Worm (Caenorhabditis elegans) whole organism, L4 larva: ENCODE results near the gene lpr-2.
A peak's percentile ranks its signal among the peaks of the same experiment; 100 is the strongest.

Experiments
- F26F4.8 ChIP-seq: fragments of 200-800 bp; sonication (Bioruptor generic); conservative IDR thresholded peaks from 2 replicates; pipeline ENCODE4 v1.3.6; 2022; ENCODE audit warnings: missing genetic modification characterization, missing compliant biosample characterization
- F49E8.2 ChIP-seq: sonication (generic microtip); optimal IDR thresholded peaks from 2 replicates; lab custom pipeline; 2016; ENCODE audit warnings: missing compliant biosample characterization, mild to moderate bottlenecking, missing genetic modification characterization, borderline replicate concordance
- R02D3.7 ChIP-seq: fragments of 150-350 bp; sonication (generic microtip); optimal IDR thresholded peaks from 3 replicates; lab custom pipeline; 2014; ENCODE audit warnings: missing biosample characterization, missing genetic modification characterization
- Y105C5A.15 ChIP-seq: fragments of 200-800 bp; sonication (Bioruptor generic); IDR thresholded peaks from 2 replicates; pipeline ENCODE4 v1.3.6; 2022; ENCODE audit warnings: missing genetic modification characterization, missing compliant biosample characterization
- Y75B8A.6 ChIP-seq: fragments of 200-800 bp; sonication (Bioruptor generic); IDR thresholded peaks from 2 replicates; pipeline ENCODE4 v1.3.6; 2022; ENCODE audit warnings: missing genetic modification reagents, missing genetic modification characterization, missing compliant biosample characterization
- ZK337.2 ChIP-seq: fragments of 200-800 bp; sonication (Bioruptor generic); IDR thresholded peaks from 2 replicates; pipeline ENCODE4 v1.3.6; 2022; ENCODE audit warnings: missing genetic modification reagents, missing genetic modification characterization, missing compliant biosample characterization
- aha-1 ChIP-seq: fragments of 150-350 bp; peaks from one replicate; lab custom pipeline; 2014; ENCODE audit warnings: missing biosample characterization, missing genetic modification characterization
- ama-1 ChIP-seq: fragments of 150-350 bp; optimal IDR thresholded peaks from 2 replicates; lab custom pipeline; 2014; ENCODE audit warnings: inconsistent platforms, mixed read lengths
- arid-1 ChIP-seq: fragments of 200-800 bp; sonication (Bioruptor generic); conservative IDR thresholded peaks from 2 replicates; pipeline ENCODE4 v1.3.6; 2022; ENCODE audit warnings: missing genetic modification reagents, missing genetic modification characterization, missing compliant biosample characterization
- attf-4 ChIP-seq: sonication (generic microtip); optimal IDR thresholded peaks from 3 replicates; lab custom pipeline; 2017; ENCODE audit warnings: missing biosample characterization, missing genetic modification characterization
- ceh-20 ChIP-seq: fragments of 200-800 bp; sonication (Bioruptor generic); IDR thresholded peaks from 2 replicates; pipeline ENCODE4 v1.3.6; 2022; ENCODE audit warnings: missing genetic modification reagents, missing genetic modification characterization, missing compliant biosample characterization
- ceh-28 ChIP-seq: fragments of 150-350 bp; optimal IDR thresholded peaks from 2 replicates; lab custom pipeline; 2014; ENCODE audit warnings: missing biosample characterization, missing genetic modification reagents, missing genetic modification characterization
- ctbp-1 ChIP-seq: fragments of 200-800 bp; sonication (Bioruptor generic); IDR thresholded peaks from 2 replicates; pipeline ENCODE4 v1.3.6; 2022; ENCODE audit warnings: missing genetic modification reagents, missing genetic modification characterization, missing compliant biosample characterization
- daf-12 ChIP-seq: fragments of 150-350 bp; optimal IDR thresholded peaks from 2 replicates; lab custom pipeline; 2014; ENCODE audit warnings: missing biosample characterization, missing genetic modification reagents, missing genetic modification characterization
- dpl-1 ChIP-seq: fragments of 150-350 bp; optimal IDR thresholded peaks from 2 replicates; lab custom pipeline; 2014; ENCODE audit warnings: missing biosample characterization, missing genetic modification reagents, missing genetic modification characterization
- duxl-1 ChIP-seq: sonication (generic microtip); optimal IDR thresholded peaks from 2 replicates; lab custom pipeline; 2016; ENCODE audit warnings: mild to moderate bottlenecking, missing genetic modification characterization, moderate library complexity, missing compliant biosample characterization; ENCODE audit not compliant: poor library complexity
- egl-43 ChIP-seq: fragments of 200-800 bp; sonication (Bioruptor generic); IDR thresholded peaks from 2 replicates; pipeline ENCODE4 v1.3.6; 2022; ENCODE audit warnings: missing genetic modification reagents, missing genetic modification characterization, missing compliant biosample characterization
- fkh-10 ChIP-seq: fragments of 150-350 bp; optimal IDR thresholded peaks from 2 replicates; lab custom pipeline; 2014; ENCODE audit warnings: missing biosample characterization, missing genetic modification reagents, missing genetic modification characterization
- gei-8 ChIP-seq: fragments of 200-800 bp; sonication (Bioruptor generic); optimal IDR thresholded peaks from 2 replicates; lab custom pipeline; 2018; ENCODE audit warnings: mild to moderate bottlenecking, missing genetic modification characterization, missing compliant biosample characterization
- hif-1 ChIP-seq, 2 experiments: sonication (generic microtip); optimal IDR thresholded peaks; 2 replicates each; lab custom pipeline; 2016 to 2017; ENCODE audit warnings: missing compliant biosample characterization in 2 of 2, missing genetic modification characterization in 2 of 2, missing genetic modification reagents in 2 of 2, missing genotype in 2 of 2, mild to moderate bottlenecking in 1 of 2
- hlh-30 ChIP-seq: sonication (generic microtip); optimal IDR thresholded peaks from 2 replicates; lab custom pipeline; 2017; ENCODE audit warnings: antibody characterized with exemption, mild to moderate bottlenecking, missing genetic modification characterization, missing compliant biosample characterization; ENCODE audit not compliant: insufficient read depth
- lin-13 ChIP-seq: fragments of 150-350 bp; optimal IDR thresholded peaks from 2 replicates; lab custom pipeline; 2014; ENCODE audit warnings: missing biosample characterization, missing genetic modification reagents, missing genetic modification characterization
- lin-39 ChIP-seq: fragments of 150-350 bp; optimal IDR thresholded peaks from 2 replicates; lab custom pipeline; 2014; ENCODE audit warnings: missing biosample characterization, missing genetic modification reagents, missing genetic modification characterization
- lir-3 ChIP-seq: sonication (generic microtip); optimal IDR thresholded peaks from 2 replicates; lab custom pipeline; 2016; ENCODE audit warnings: mild to moderate bottlenecking, missing genetic modification characterization, missing compliant biosample characterization
- lsy-2 ChIP-seq, 2 experiments: fragments of 150-350 bp in 1 of 2; sonication (generic microtip) in 1 of 2; optimal IDR thresholded peaks; 2 replicates each; lab custom pipeline; 2014 to 2017; ENCODE audit warnings: missing biosample characterization in 2 of 2, missing genetic modification characterization in 2 of 2
- mdl-1 ChIP-seq, 2 experiments: fragments of 150-350 bp in 1 of 2; sonication (generic microtip) in 1 of 2; optimal IDR thresholded peaks; 2 replicates each; lab custom pipeline; 2014 to 2017; ENCODE audit warnings: missing biosample characterization in 2 of 2, missing genetic modification characterization in 2 of 2
- mdt-29 ChIP-seq: fragments of 200-800 bp; sonication (Bioruptor generic); IDR thresholded peaks from 2 replicates; pipeline ENCODE4 v1.3.6; 2022; ENCODE audit warnings: missing genetic modification reagents, missing genetic modification characterization, missing compliant biosample characterization
- mes-2 ChIP-seq: sonication (generic microtip); optimal IDR thresholded peaks from 2 replicates; lab custom pipeline; 2016; ENCODE audit warnings: missing genotype, mild to moderate bottlenecking, missing genetic modification characterization, missing compliant biosample characterization; ENCODE audit not compliant: poor library complexity, severe bottlenecking
- mxl-2 ChIP-seq: fragments of 200-800 bp; sonication (Bioruptor generic); conservative IDR thresholded peaks from 2 replicates; pipeline ENCODE4 v1.3.6; 2022; ENCODE audit warnings: missing genetic modification reagents, missing genetic modification characterization, missing compliant biosample characterization
- mxl-3 ChIP-seq: fragments of 200-800 bp; sonication (Bioruptor generic); optimal IDR thresholded peaks from 2 replicates; lab custom pipeline; 2018; ENCODE audit warnings: mild to moderate bottlenecking, missing genetic modification characterization, missing compliant biosample characterization
- nhr-102 ChIP-seq: sonication (generic microtip); optimal IDR thresholded peaks from 2 replicates; lab custom pipeline; 2016; ENCODE audit warnings: mild to moderate bottlenecking, missing genetic modification characterization, moderate library complexity, missing compliant biosample characterization
- nhr-25 ChIP-seq: sonication (generic microtip); optimal IDR thresholded peaks from 2 replicates; lab custom pipeline; 2017; ENCODE audit warnings: missing genetic modification characterization, mild to moderate bottlenecking, missing compliant biosample characterization, antibody characterized with exemption, moderate library complexity, borderline replicate concordance; ENCODE audit not compliant: insufficient read depth
- nhr-28 ChIP-seq: fragments of 150-350 bp; optimal IDR thresholded peaks from 2 replicates; lab custom pipeline; 2014; ENCODE audit warnings: missing biosample characterization, missing genetic modification characterization
- pha-4 ChIP-seq, 2 experiments: fragments of 150-350 bp in 1 of 2; fragments of 200-800 bp in 1 of 2; sonication (Bioruptor generic) in 1 of 2; IDR thresholded peaks in 1 of 2; optimal IDR thresholded peaks in 1 of 2; 2 replicates each; pipeline versions ENCODE4 v1.3.6 to Lab custom; 2014 to 2022; ENCODE audit warnings: missing genetic modification characterization in 2 of 2, missing genetic modification reagents in 2 of 2, missing biosample characterization in 1 of 2, missing compliant biosample characterization in 1 of 2
- rbr-2 ChIP-seq: sonication (generic microtip); optimal IDR thresholded peaks from 2 replicates; lab custom pipeline; 2016; ENCODE audit warnings: missing genotype, missing genetic modification characterization, missing compliant biosample characterization
- saeg-2 ChIP-seq: fragments of 200-800 bp; sonication (Bioruptor generic); IDR thresholded peaks from 2 replicates; pipeline ENCODE4 v1.3.6; 2022; ENCODE audit warnings: missing genetic modification reagents, missing genetic modification characterization, missing compliant biosample characterization
- set-16 ChIP-seq: fragments of 200-800 bp; sonication (Bioruptor generic); IDR thresholded peaks from 2 replicates; pipeline ENCODE4 v1.3.6; 2022; ENCODE audit warnings: missing genetic modification reagents, missing genetic modification characterization, missing compliant biosample characterization
- snpc-1.2 ChIP-seq: fragments of 200-800 bp; sonication (Bioruptor generic); IDR thresholded peaks from 2 replicates; pipeline ENCODE4 v1.3.6; 2022; ENCODE audit warnings: missing genetic modification reagents, missing genetic modification characterization, missing compliant biosample characterization
- snpc-4 ChIP-seq: fragments of 150-350 bp; optimal IDR thresholded peaks from 2 replicates; lab custom pipeline; 2014; ENCODE audit warnings: missing biosample characterization, missing genetic modification characterization
- spr-3 ChIP-seq: fragments of 200-800 bp; sonication (Bioruptor generic); optimal IDR thresholded peaks from 2 replicates; lab custom pipeline; 2018; ENCODE audit warnings: mild to moderate bottlenecking, missing genetic modification characterization, missing compliant biosample characterization
- tra-1 ChIP-seq: fragments of 200-800 bp; sonication (Bioruptor generic); IDR thresholded peaks from 2 replicates; pipeline ENCODE4 v1.3.6; 2022; ENCODE audit warnings: missing genetic modification reagents, missing genetic modification characterization, missing compliant biosample characterization
- unc-130 ChIP-seq: sonication (generic microtip); optimal IDR thresholded peaks from 2 replicates; lab custom pipeline; 2016; ENCODE audit warnings: missing genetic modification reagents, missing genetic modification characterization, missing compliant biosample characterization
- zag-1 ChIP-seq: fragments of 150-350 bp; optimal IDR thresholded peaks from 2 replicates; lab custom pipeline; 2014; ENCODE audit warnings: missing biosample characterization, missing genetic modification characterization
- zfp-3 ChIP-seq: fragments of 200-800 bp; sonication (Bioruptor generic); conservative IDR thresholded peaks from 2 replicates; pipeline ENCODE4 v1.3.6; 2022; ENCODE audit warnings: missing genetic modification reagents, missing genetic modification characterization, missing compliant biosample characterization
- ztf-11 ChIP-seq: fragments of 150-350 bp; optimal IDR thresholded peaks from 2 replicates; lab custom pipeline; 2014; ENCODE audit warnings: missing biosample characterization, missing genetic modification characterization

lpr-2 gene

DNA sequence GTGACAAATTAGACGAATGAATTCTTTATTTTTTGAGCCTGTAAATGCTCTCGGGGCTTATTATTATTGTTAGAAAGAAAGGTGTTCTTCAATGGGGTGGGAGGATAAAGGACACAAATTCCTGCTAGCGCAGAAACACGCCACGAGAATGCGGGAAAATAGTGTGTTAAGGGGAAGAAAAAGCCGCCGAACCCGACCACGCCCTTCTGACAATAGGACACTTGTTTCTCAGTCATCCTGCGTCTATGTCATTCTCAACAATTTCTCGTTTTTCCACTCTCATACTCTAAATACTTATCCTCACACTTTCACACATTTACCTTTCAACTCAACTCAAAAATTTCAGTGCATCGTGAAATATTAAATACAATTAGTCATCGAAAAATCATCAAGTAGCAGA lies 34.9 kb downstream of the lpr-2 start, which contains the start of gene M117.1:
Gene M117.1, plus strand, starts transcription at position 347 of the 400 bp plus-strand sequence.
- no peak for TF ChIP-seq ZK337.2 (GFP tag; lab: Robert Waterston, UW)
- peak in 1 of 2 experiments; percentile 7 for TF ChIP-seq hif-1 (tag; optimal IDR thresholded peaks at IDR 0.05; lab: Kevin White, UChicago)
- peak; percentile 82 for TF ChIP-seq aha-1
- TF ChIP-seq mdl-1 (tag; optimal IDR thresholded peaks at IDR 0.05; lab: Kevin White, UChicago) = peak in 1 of 2 experiments; percentile 49
- TF ChIP-seq gei-8 (GFP tag; lab: Kevin White, UChicago) = no peak
- TF ChIP-seq set-16 (GFP tag; lab: Robert Waterston, UW) = no peak
- TF ChIP-seq ceh-20 (GFP tag; lab: Robert Waterston, UW) = no peak
- peak; percentile 3 for TF ChIP-seq hlh-30 (tag; lab: Kevin White, UChicago)
- TF ChIP-seq saeg-2 (GFP tag; lab: Robert Waterston, UW) = no peak
- no peak for TF ChIP-seq zag-1 (tag; lab: Kevin White, UChicago)
- TF ChIP-seq ama-1 = no peak
- no peak for TF ChIP-seq pha-4 (GFP tag; IDR thresholded peaks at IDR 0.05; lab: Robert Waterston, UW)
- TF ChIP-seq pha-4 (tag; optimal IDR thresholded peaks at IDR 0.05; lab: Kevin White, UChicago) = no peak
- no peak for TF ChIP-seq lsy-2 (tag; optimal IDR thresholded peaks at IDR 0.05; lab: Kevin White, UChicago)
- TF ChIP-seq Y75B8A.6 (GFP tag; lab: Robert Waterston, UW) = no peak
- TF ChIP-seq mdt-29 = no peak
- TF ChIP-seq nhr-28 (tag; lab: Kevin White, UChicago) = peak; percentile 25
- no peak for TF ChIP-seq egl-43
- no peak for TF ChIP-seq arid-1 (GFP tag; lab: Robert Waterston, UW)
- TF ChIP-seq F26F4.8 (GFP tag; lab: Robert Waterston, UW) = no peak

DNA sequence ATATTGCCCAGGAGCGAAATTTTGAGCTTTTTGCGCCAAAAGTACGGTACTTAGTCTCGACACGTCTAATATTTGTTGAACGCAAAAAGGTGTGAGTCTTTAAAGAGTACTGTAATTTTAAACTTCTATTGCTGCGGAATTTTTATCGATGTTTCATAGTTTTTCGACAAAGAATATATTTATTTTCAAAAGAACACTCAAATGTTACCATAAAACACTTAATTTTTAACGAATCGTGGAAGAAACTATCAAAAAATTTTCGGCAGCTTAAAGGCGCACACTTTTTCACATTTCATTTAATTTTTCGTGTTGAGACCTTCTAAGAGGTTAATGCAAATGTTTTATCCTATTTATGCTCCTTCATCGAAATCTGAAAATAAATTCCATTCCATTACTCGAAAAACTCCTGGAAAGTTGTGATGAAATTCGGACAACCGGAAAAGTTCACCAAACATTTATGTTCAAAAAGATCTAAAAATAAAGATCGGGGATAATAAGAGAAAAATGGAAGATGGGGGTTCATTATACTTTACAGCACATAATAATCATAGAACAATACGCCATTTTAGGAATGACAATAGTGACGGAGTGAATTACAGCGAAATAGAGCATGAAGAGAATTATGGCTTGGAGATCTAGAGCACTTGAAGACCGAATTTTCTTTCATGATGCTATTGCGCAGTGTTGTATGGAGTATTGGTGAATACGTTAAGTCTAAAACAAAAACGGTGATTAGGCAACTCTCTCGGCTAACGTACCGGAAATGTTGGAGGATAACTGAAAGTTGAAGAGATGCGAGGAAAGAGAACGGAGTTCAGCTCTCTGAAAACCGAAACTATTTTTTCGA lies 41.3 kb downstream of the lpr-2 start:
- TF ChIP-seq snpc-4 (no peak), pha-4 (GFP tag; IDR thresholded peaks at IDR 0.05; lab: Robert Waterston, UW) (peak; percentile 13; the same call in 1 of the 2 replicates), pha-4 (tag; optimal IDR thresholded peaks at IDR 0.05; lab: Kevin White, UChicago) (no peak), dpl-1 (GFP tag; lab: Kevin White, UChicago) (no peak), spr-3 (GFP tag; lab: Kevin White, UChicago) (no peak), daf-12 (tag; lab: Kevin White, UChicago) (no peak), nhr-25 (tag; lab: Kevin White, UChicago) (no peak), lin-13 (GFP tag; lab: Kevin White, UChicago) (peak; percentile 44), mes-2 (tag; lab: Kevin White, UChicago) (peak; percentile 31), mxl-2 (GFP tag; lab: Robert Waterston, UW) (no peak), arid-1 (GFP tag; lab: Robert Waterston, UW) (peak; percentile 22; the same call in 1 of the 2 replicates), mxl-3 (GFP tag; lab: Kevin White, UChicago) (no peak), rbr-2 (tag; lab: Kevin White, UChicago) (peak; percentile 42), F49E8.2 (tag; lab: Kevin White, UChicago) (peak; percentile 67), ztf-11 (tag; lab: Kevin White, UChicago) (no peak), attf-4 (tag; lab: Kevin White, UChicago) (no peak), lir-3 (tag; lab: Kevin White, UChicago) (no peak), zfp-3 (GFP tag; lab: Robert Waterston, UW) (no peak; the same call in 1 of the 2 replicates), set-16 (GFP tag; lab: Robert Waterston, UW) (no peak), ctbp-1 (GFP tag; lab: Robert Waterston, UW) (0 out of 2 replicates have a peak, but pooled peaks have one; percentile 33), lin-39 (tag; lab: Kevin White, UChicago) (no peak), duxl-1 (tag; lab: Kevin White, UChicago) (peak; percentile 30), ceh-28 (tag; lab: Kevin White, UChicago) (no peak), snpc-1.2 (GFP tag; lab: Robert Waterston, UW) (peak; percentile 61), nhr-28 (tag; lab: Kevin White, UChicago) (no peak), hlh-30 (tag; lab: Kevin White, UChicago) (no peak), lsy-2 (tag; optimal IDR thresholded peaks at IDR 0.05; lab: Kevin White, UChicago) (peak in 1 of 2 experiments; percentile 2), unc-130 (GFP tag; lab: Kevin White, UChicago) (peak; percentile 3), fkh-10 (GFP tag; lab: Kevin White, UChicago) (no peak), R02D3.7 (tag; lab: Kevin White, UChicago) (no peak), nhr-102 (tag; lab: Kevin White, UChicago) (no peak), tra-1 (GFP tag; lab: Robert Waterston, UW) (no peak), Y105C5A.15 (GFP tag; lab: Robert Waterston, UW) (0 out of 2 replicates have a peak, but pooled peaks have one; percentile 44)
